Fruit fly (Drosophila melanogaster): Measurements from ENCODE around the gene Mct1.

- TF ChIP-seq Hr78 (GFP tag; optimal IDR thresholded peaks at IDR 0.05) (no peak), Mio (GFP tag; optimal IDR thresholded peaks at IDR 0.05) (no peak), HLH106 (tag; optimal IDR thresholded peaks at IDR 0.05) (no peak), pan (optimal IDR thresholded peaks at IDR 0.05) (no peak), h (GFP tag; optimal IDR thresholded peaks at IDR 0.05) (no peak), rgr (GFP tag; optimal IDR thresholded peaks at IDR 0.05) (no peak), Hr83 (GFP tag; optimal IDR thresholded peaks at IDR 0.05; ENCODE audit: poor library complexity, severe bottlenecking) (no peak), jim (GFP tag; optimal IDR thresholded peaks at IDR 0.05) (no peak), psq (GFP tag; optimal IDR thresholded peaks at IDR 0.05) (no peak)
These were observed 16.6 kb upstream of the Mct1 start, which contains the start of gene ND-B14.5A for dm6 chrX:2172420-2172827.

Data from whole organism, wandering third instar larva.